Worm (Caenorhabditis elegans) whole organism, L3 larva: ENCODE data around the gene C11H1.5.

Experiments used
- nhr-12 ChIP-seq: fragments of 150-350 bp; optimal IDR thresholded peaks from 2 replicates; lab custom pipeline; 2014; ENCODE audit warnings: missing biosample characterization, missing genetic modification characterization
- nhr-77 ChIP-seq: fragments of 150-350 bp; optimal IDR thresholded peaks from 2 replicates; lab custom pipeline; 2014; ENCODE audit warnings: missing biosample characterization, missing genetic modification characterization
- unc-62 ChIP-seq: fragments of 150-350 bp; sonication (generic microtip); optimal IDR thresholded peaks from 4 replicates; lab custom pipeline; 2014; ENCODE audit warnings: missing biosample characterization, missing genetic modification reagents, missing genetic modification characterization
- ztf-4 ChIP-seq: fragments of 150-350 bp; optimal IDR thresholded peaks from 2 replicates; lab custom pipeline; 2014; ENCODE audit warnings: missing biosample characterization, missing genetic modification characterization

DNA sequence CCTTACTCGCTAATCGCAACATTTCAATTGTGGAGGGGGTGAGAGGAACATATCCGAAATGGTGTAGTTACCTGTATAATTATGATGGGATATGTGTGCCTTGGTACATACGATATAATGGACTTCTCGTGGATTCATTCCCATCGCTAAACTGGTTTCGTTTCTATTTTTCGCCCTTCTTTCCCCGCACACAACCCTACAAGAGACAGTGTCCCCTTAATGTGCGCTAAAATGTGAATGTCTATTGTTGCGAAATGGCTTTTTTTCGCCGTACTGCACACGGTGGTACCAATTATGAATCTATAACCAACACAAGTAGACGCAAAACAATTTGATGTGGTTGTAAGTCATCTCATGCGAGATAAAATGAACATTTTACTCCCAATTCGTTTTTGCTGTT lies 26.4 kb upstream of the C11H1.5 start:
- TF ChIP-seq ztf-4 (tag; lab: Kevin White, UChicago) (no peak), unc-62 (GFP tag; lab: Kevin White, UChicago) (no peak), nhr-77 (tag; lab: Kevin White, UChicago) (no peak), nhr-12 (tag; lab: Kevin White, UChicago) (no peak)
